Fruit fly (Drosophila melanogaster) whole organism, wandering third instar larva: Measurements from ENCODE around the gene Bx.

Experiments used
- Abd-B ChIP-seq: fragments of >200 bp; optimal IDR thresholded peaks from 2 replicates; lab custom pipeline; 2017; ENCODE audit warnings: missing biosample characterization, missing genetic modification characterization
- CG32264 ChIP-seq: fragments of 200-800 bp; sonication (Bioruptor generic); optimal IDR thresholded peaks from 2 replicates; lab custom pipeline; 2016; ENCODE audit warnings: missing biosample characterization, missing genetic modification characterization
- CrebA ChIP-seq: fragments of 200-800 bp; sonication (Bioruptor generic); optimal IDR thresholded peaks from 2 replicates; lab custom pipeline; 2016; ENCODE audit warnings: missing biosample characterization, mild to moderate bottlenecking, missing genetic modification characterization, borderline replicate concordance
- Dfd ChIP-seq: fragments of >200 bp; optimal IDR thresholded peaks from 2 replicates; lab custom pipeline; 2017; ENCODE audit warnings: missing biosample characterization, missing genetic modification characterization
- Dif ChIP-seq: fragments of 200-275, 200-300 bp; sonication (Bioruptor generic); optimal IDR thresholded peaks from 2 replicates; lab custom pipeline; 2018; ENCODE audit warnings: missing biosample characterization, missing genetic modification characterization; ENCODE audit not compliant: partially characterized antibody
- GATAd ChIP-seq: sonication (Bioruptor generic); optimal IDR thresholded peaks from 2 replicates; lab custom pipeline; 2016; ENCODE audit warnings: missing biosample characterization, missing genetic modification characterization
- HLH106 ChIP-seq: fragments of 200-800 bp; optimal IDR thresholded peaks from 3 replicates; lab custom pipeline; 2019; ENCODE audit warnings: missing biosample characterization, mild to moderate bottlenecking, missing genetic modification characterization, moderate library complexity
- Hnf4 ChIP-seq: fragments of 200-800 bp; sonication (Bioruptor generic); optimal IDR thresholded peaks from 2 replicates; lab custom pipeline; 2016; ENCODE audit warnings: missing biosample characterization, mild to moderate bottlenecking, missing genetic modification characterization
- Hr83 ChIP-seq: fragments of 200-300 bp; sonication (Bioruptor generic); optimal IDR thresholded peaks from 2 replicates; lab custom pipeline; 2016; ENCODE audit warnings: missing biosample characterization, mild to moderate bottlenecking, missing genetic modification characterization, moderate library complexity; ENCODE audit not compliant: poor library complexity, severe bottlenecking
- Jra ChIP-seq: sonication (Bioruptor generic); optimal IDR thresholded peaks from 2 replicates; lab custom pipeline; 2016; ENCODE audit warnings: missing biosample characterization, missing genetic modification characterization
- Myc ChIP-seq: fragments of >200 bp; optimal IDR thresholded peaks from 2 replicates; lab custom pipeline; 2017
- OdsH ChIP-seq: fragments of 200-800 bp; sonication (Bioruptor generic); optimal IDR thresholded peaks from 2 replicates; lab custom pipeline; 2016; ENCODE audit warnings: missing biosample characterization, mild to moderate bottlenecking, missing genetic modification characterization
- Rel ChIP-seq, 2 experiments: fragments of 200-800 bp; sonication (Bioruptor generic) in 1 of 2; optimal IDR thresholded peaks; 2 replicates in 1 of 2; 3 replicates in 1 of 2; lab custom pipeline; 2016 to 2019; ENCODE audit warnings: mild to moderate bottlenecking in 2 of 2, missing biosample characterization in 2 of 2, missing genetic modification characterization in 2 of 2, moderate library complexity in 1 of 2
- Sp1 ChIP-seq: fragments of 200-800 bp; sonication (Bioruptor generic); optimal IDR thresholded peaks from 3 replicates; lab custom pipeline; 2019; ENCODE audit warnings: missing biosample characterization, mild to moderate bottlenecking, missing genetic modification characterization, moderate library complexity
- Vsx2 ChIP-seq: fragments of 200-300, 225-300 bp; sonication (Bioruptor generic); optimal IDR thresholded peaks from 2 replicates; lab custom pipeline; 2018; ENCODE audit warnings: missing biosample characterization, missing genetic modification characterization; ENCODE audit not compliant: partially characterized antibody
- br ChIP-seq: fragments of 200-800 bp; sonication (Bioruptor generic); optimal IDR thresholded peaks from 2 replicates; lab custom pipeline; 2016; ENCODE audit warnings: missing biosample characterization, missing genetic modification characterization
- brk ChIP-seq: fragments of 200-800 bp; sonication (Bioruptor generic); optimal IDR thresholded peaks from 2 replicates; lab custom pipeline; 2016; ENCODE audit warnings: missing biosample characterization, mild to moderate bottlenecking, missing genetic modification characterization
- dl ChIP-seq, 2 experiments: fragments of 175-275, 200-275 bp in 1 of 2; fragments of 200-275 bp in 1 of 2; sonication (Bioruptor generic); optimal IDR thresholded peaks; lab custom pipeline; 2018; ENCODE audit warnings: mild to moderate bottlenecking in 2 of 2, missing biosample characterization in 2 of 2, missing genetic modification characterization in 2 of 2, moderate library complexity in 2 of 2; ENCODE audit not compliant: partially characterized antibody in 2 of 2, insufficient read depth in 1 of 2
- dmrt93B ChIP-seq: fragments of 200-800 bp; sonication (Bioruptor generic); optimal IDR thresholded peaks from 2 replicates; lab custom pipeline; 2018; ENCODE audit warnings: missing biosample characterization, mild to moderate bottlenecking, missing genetic modification characterization
- dsf ChIP-seq: sonication (Bioruptor generic); optimal IDR thresholded peaks from 2 replicates; lab custom pipeline; 2016; ENCODE audit warnings: missing biosample characterization, missing genetic modification characterization, borderline replicate concordance
- ey ChIP-seq: fragments of 200-800 bp; sonication (Bioruptor generic); optimal IDR thresholded peaks from 2 replicates; lab custom pipeline; 2016; ENCODE audit warnings: missing biosample characterization, missing genetic modification characterization
- foxo ChIP-seq, 2 experiments: fragments of 200-800 bp; sonication (Bioruptor generic); optimal IDR thresholded peaks; 2 replicates in 1 of 2; 3 replicates in 1 of 2; lab custom pipeline; 2016 to 2017; ENCODE audit warnings: missing biosample characterization in 2 of 2, missing genetic modification characterization in 2 of 2
- fru ChIP-seq: fragments of 200-800 bp; sonication (Bioruptor generic); optimal IDR thresholded peaks from 3 replicates; lab custom pipeline; 2016; ENCODE audit warnings: missing biosample characterization, mild to moderate bottlenecking, missing genetic modification characterization
- h ChIP-seq: fragments of 200-800 bp; sonication (Bioruptor generic); optimal IDR thresholded peaks from 3 replicates; lab custom pipeline; 2016; ENCODE audit warnings: missing biosample characterization, mild to moderate bottlenecking, missing genetic modification characterization
- jim ChIP-seq: fragments of 175-275, 200-325 bp; sonication (Bioruptor generic); optimal IDR thresholded peaks from 2 replicates; lab custom pipeline; 2016; ENCODE audit warnings: missing biosample characterization, mild to moderate bottlenecking, missing genetic modification characterization
- pan ChIP-seq: fragments of >200 bp; optimal IDR thresholded peaks from 2 replicates; lab custom pipeline; 2017
- psq ChIP-seq: fragments of 200-800 bp; sonication (Bioruptor generic); optimal IDR thresholded peaks from 3 replicates; lab custom pipeline; 2017; ENCODE audit warnings: missing biosample characterization, mild to moderate bottlenecking, missing genetic modification characterization, moderate library complexity
- rgr ChIP-seq: fragments of 200-800 bp; sonication (Bioruptor generic); optimal IDR thresholded peaks from 3 replicates; lab custom pipeline; 2016; ENCODE audit warnings: missing biosample characterization, mild to moderate bottlenecking, missing genetic modification characterization
- sage ChIP-seq: fragments of 200-800 bp; sonication (Bioruptor generic); optimal IDR thresholded peaks from 2 replicates; lab custom pipeline; 2016; ENCODE audit warnings: missing biosample characterization, mild to moderate bottlenecking, missing genetic modification characterization
- sv ChIP-seq: fragments of 200-800 bp; sonication (Bioruptor generic); optimal IDR thresholded peaks from 3 replicates; lab custom pipeline; 2016; ENCODE audit warnings: missing biosample characterization, missing genetic modification characterization
- usp ChIP-seq: fragments of >200 bp; optimal IDR thresholded peaks from 2 replicates; lab custom pipeline; 2017; ENCODE audit warnings: missing biosample characterization, missing genetic modification characterization
- woc ChIP-seq: sonication (Bioruptor generic); optimal IDR thresholded peaks from 2 replicates; lab custom pipeline; 2016; ENCODE audit warnings: missing biosample characterization, mild to moderate bottlenecking, missing genetic modification characterization

The Bx gene

DNA sequence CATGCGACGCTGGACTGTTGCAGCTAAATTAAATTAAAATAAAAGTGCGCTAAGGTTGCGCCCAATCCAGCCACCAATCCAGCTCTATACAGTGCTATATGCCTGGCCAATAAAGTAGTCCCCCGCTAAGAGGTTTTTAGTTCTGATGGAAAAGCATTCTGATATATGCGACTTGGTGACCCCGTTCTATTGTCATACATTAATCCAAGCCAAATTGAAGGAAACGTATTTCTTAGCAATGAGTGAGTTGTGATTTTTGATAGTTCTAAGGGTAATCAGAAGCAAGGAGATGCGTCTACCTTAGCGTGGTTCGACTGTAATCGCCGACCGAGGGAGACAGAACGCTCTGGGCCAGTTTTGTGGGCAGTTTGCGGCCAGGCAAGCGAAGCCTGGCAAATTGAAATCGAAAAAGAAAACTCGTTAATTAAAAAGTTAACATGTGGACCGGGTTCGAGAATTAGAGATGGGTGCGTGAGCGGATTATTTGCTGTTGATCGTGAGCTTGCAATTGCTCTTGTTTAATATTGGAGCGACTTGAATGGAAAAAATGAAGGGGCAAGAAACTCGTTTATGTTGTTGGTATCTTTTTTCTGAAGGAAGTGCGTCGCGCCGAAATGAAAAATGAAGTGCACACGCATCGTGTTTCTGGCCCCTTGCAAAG is 23.1 kb downstream of the Bx start (continued):
- TF ChIP-seq Rel (GFP tag; optimal IDR thresholded peaks at IDR 0.05; lab: Kevin White, UChicago) (no peak), Rel (tag; optimal IDR thresholded peaks at IDR 0.05; lab: Kevin White, UChicago) (peak; percentile 25), jim (GFP tag; lab: Kevin White, UChicago) (no peak)

DNA sequence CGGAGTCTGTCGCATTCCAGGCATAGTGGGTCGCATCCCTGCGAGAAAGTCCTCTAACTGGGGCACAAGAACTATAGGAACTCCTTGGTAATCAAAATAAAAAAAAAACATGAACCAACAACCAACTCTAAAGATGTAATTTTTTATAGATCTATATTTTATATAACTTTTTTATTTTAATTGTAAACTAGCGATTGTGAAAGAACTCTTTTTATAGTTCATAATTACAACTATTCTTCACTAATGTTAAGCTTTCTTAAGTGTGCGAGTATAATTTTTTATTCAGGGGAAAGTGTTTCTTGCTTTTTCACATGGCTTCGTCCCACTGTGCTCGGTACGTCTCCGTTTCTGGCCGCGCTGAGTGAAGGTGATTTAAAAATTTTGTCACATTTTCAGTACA is 25.0 kb downstream of the Bx start:
- TF ChIP-seq Sp1 (GFP tag; lab: Kevin White, UChicago) (peak; percentile 64), Myc (lab: Kevin White, UChicago) (no peak), foxo (GFP tag; optimal IDR thresholded peaks at IDR 0.05; lab: Kevin White, UChicago) (peak in 1 of 2 experiments; percentile 64), br (no peak), fru (GFP tag; lab: Kevin White, UChicago) (peak; percentile 47), Dfd (GFP tag; lab: Kevin White, UChicago) (no peak), ey (GFP tag; lab: Kevin White, UChicago) (no peak), pan (no peak), brk (GFP tag; lab: Kevin White, UChicago) (no peak), HLH106 (tag; lab: Kevin White, UChicago) (peak; percentile 15), dmrt93B (GFP tag; lab: Kevin White, UChicago) (peak; percentile 49), rgr (GFP tag; lab: Kevin White, UChicago) (peak; percentile 42), psq (peak; percentile 53), Jra (no peak), dsf (GFP tag; lab: Kevin White, UChicago) (no peak), usp (no peak), woc (GFP tag; lab: Kevin White, UChicago) (peak; percentile 9), CrebA (GFP tag; lab: Kevin White, UChicago) (no peak), sage (no peak), Abd-B (no peak), OdsH (GFP tag; lab: Kevin White, UChicago) (peak; percentile 40), h (GFP tag; lab: Kevin White, UChicago) (peak; percentile 51), Vsx2 (no peak)

DNA sequence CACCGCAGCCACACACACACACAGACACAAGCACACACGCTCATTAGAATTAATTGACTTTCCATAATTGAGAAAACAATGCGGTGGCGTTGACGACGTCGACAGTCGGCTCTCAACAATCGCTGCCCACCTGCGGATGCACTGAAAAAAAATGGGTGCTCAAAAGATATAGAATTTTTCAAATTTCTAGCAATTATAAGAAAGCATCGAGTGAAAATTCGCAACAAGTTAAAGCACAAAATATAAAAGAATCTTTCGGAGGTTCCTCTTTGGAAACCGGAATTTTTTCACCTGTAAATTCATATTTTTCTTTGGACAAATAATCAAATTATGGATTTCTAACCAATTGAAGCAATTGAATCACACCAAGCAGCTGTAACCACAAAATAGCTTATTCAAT is 26.7 kb downstream of the Bx start:
- no peak for TF ChIP-seq Myc (lab: Kevin White, UChicago)
- peak in 1 of 2 experiments; percentile 14 for TF ChIP-seq foxo (GFP tag; optimal IDR thresholded peaks at IDR 0.05; lab: Kevin White, UChicago)
- peak; percentile 21 for TF ChIP-seq rgr (GFP tag; lab: Kevin White, UChicago)

DNA sequence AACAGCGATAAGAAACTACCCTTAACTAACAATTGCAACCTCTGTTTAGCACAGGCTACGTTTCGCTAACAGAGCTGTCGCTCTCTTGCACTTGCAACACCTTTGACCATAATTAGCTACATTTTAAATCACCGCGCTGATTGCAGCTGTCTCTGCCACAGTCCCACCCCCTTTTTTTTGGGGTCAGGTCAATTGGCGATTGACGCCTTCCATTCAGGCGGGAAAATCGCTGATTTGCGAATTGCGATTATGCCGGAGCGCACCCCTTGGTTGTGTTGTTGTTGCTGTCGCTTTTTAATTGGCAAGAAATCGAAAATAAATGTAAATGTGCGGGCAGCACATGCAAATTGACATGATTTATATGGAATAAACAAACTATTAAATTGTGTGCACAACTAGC is 28.1 kb downstream of the Bx start:
- TF ChIP-seq CG32264 (GFP tag; lab: Kevin White, UChicago), result no peak
- no peak for TF ChIP-seq dsf (GFP tag; lab: Kevin White, UChicago)
- no peak for TF ChIP-seq Jra
- no peak for TF ChIP-seq Dfd (GFP tag; lab: Kevin White, UChicago)
- TF ChIP-seq Hnf4, result no peak

DNA sequence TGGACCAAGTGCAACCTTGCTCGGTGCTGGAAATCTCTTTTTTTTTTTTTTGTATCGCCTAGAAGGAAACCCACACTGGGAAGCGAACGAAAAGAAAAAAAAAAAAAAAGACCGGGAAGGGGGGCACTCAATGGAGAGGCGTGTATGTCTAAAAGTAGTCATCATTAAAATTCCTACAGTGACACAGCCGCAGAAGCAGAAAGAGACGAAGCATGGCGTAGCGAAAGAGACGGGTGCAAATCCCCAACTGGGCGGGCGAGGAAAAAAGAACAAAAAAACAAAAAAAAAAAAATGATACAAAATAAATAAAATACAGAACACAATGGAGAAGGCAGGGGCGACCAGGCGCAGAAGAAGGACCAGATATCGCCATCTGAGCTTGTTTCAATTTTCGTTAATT is 29.5 kb downstream of the Bx start:
- TF ChIP-seq Hr83 (GFP tag; lab: Kevin White, UChicago), result no peak
- TF ChIP-seq ey (GFP tag; lab: Kevin White, UChicago), result no peak
- no peak for TF ChIP-seq GATAd
- TF ChIP-seq sv (GFP tag; lab: Kevin White, UChicago), result no peak
- no peak for TF ChIP-seq Rel (GFP tag; optimal IDR thresholded peaks at IDR 0.05; lab: Kevin White, UChicago)
- no peak for TF ChIP-seq Rel (tag; optimal IDR thresholded peaks at IDR 0.05; lab: Kevin White, UChicago)
- no peak for TF ChIP-seq brk (GFP tag; lab: Kevin White, UChicago)
- TF ChIP-seq Abd-B, result no peak
- no peak for TF ChIP-seq Hnf4
- TF ChIP-seq Vsx2, result no peak
- no peak for TF ChIP-seq Dif (GFP tag; lab: Kevin White, UChicago)
- no peak for TF ChIP-seq dmrt93B (GFP tag; lab: Kevin White, UChicago)
- no peak for TF ChIP-seq foxo (GFP tag; optimal IDR thresholded peaks at IDR 0.05; lab: Kevin White, UChicago)
- TF ChIP-seq psq, result no peak
- TF ChIP-seq rgr (GFP tag; lab: Kevin White, UChicago), result no peak
- no peak for TF ChIP-seq dl (GFP tag; optimal IDR thresholded peaks at IDR 0.05; lab: Kevin White, UChicago; ENCODE audit: insufficient read depth in 1 of 2, partially characterized antibody in 2 of 2)
